5 fruit fly cellular contexts compared by ENCODE assay signal in the genomic region with DNA sequence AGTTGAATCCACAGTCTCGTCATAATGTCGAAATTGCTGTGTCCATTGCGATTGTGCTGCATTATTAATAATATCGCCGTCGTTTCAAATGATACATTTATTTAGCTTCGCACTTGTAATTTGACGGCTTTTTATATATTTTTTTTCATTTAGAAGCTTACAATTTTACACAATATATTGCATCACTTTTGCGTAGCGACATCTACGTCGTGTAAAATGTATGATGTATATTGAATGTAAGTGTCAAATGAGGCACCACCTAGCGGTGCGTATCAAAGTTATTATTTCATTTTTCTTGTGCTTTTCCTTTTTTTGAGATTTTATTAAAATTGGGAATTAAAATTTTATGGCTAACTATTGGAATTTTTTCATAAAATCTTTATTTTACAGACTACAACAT.
TF ChIP-seq lines count a peak whose summit lies in the region.

No protein-coding gene starts in this region.

- peak; percentile 69 to 89 for TF ChIP-seq CTCF in S2 (optimal IDR thresholded peaks at IDR 0.05; lab: Kevin White, UChicago)
- TF ChIP-seq CTCF in whole organism, embryonic (GFP tag; optimal IDR thresholded peaks at IDR 0.05; lab: Kevin White, UChicago): peak; percentile 90

TF ChIP-seq in whole organism, adult, 20 proteins besides CTCF, POLR2A, EP300 and RAD21:
- TF ChIP-seq bab1 (GFP tag; optimal IDR thresholded peaks at IDR 0.05; lab: Kevin White, UChicago) (peak; percentile 38), CG12768 (GFP tag; optimal IDR thresholded peaks at IDR 0.05; lab: Kevin White, UChicago) (no peak), cnc (optimal IDR thresholded peaks at IDR 0.05; lab: Kevin White, UChicago) (no peak), CG14711 (tag; optimal IDR thresholded peaks at IDR 0.05; lab: Kevin White, UChicago) (no peak), kay (GFP tag; lab: Kevin White, UChicago; ENCODE audit: borderline replicate concordance) (no peak), Clk (GFP tag; optimal IDR thresholded peaks at IDR 0.05; lab: Kevin White, UChicago) (no peak), CG7045 (GFP tag; optimal IDR thresholded peaks at IDR 0.05; lab: Kevin White, UChicago) (no peak), Hr96 (GFP tag; optimal IDR thresholded peaks at IDR 0.05; lab: Kevin White, UChicago) (no peak), cic (GFP tag; optimal IDR thresholded peaks at IDR 0.05; lab: Kevin White, UChicago) (no peak)

TF ChIP-seq in whole organism, embryonic, 481 proteins besides CTCF, POLR2A, EP300 and RAD21 (continues in another document):
- TF ChIP-seq CG8478 (optimal IDR thresholded peaks at IDR 0.05; lab: Kevin White, UChicago): peak; percentile 38
- TF ChIP-seq sc (optimal IDR thresholded peaks at IDR 0.05; lab: Kevin White, UChicago): no peak
- no peak for TF ChIP-seq sc (GFP tag; optimal IDR thresholded peaks at IDR 0.05; lab: Kevin White, UChicago)
- TF ChIP-seq Mrtf (GFP tag; IDR thresholded peaks at IDR 0.05; lab: Robert Waterston, UW): no peak
- TF ChIP-seq CG12219 (GFP tag; optimal IDR thresholded peaks at IDR 0.05; lab: Kevin White, UChicago): no peak
- no peak for TF ChIP-seq Poxn (GFP tag; IDR thresholded peaks at IDR 0.05; lab: Robert Waterston, UW)
- TF ChIP-seq Opbp (GFP tag; IDR thresholded peaks at IDR 0.05; lab: Robert Waterston, UW; ENCODE audit: partially characterized antibody): peak; percentile 54; the same call in 1 of the 3 replicates
- no peak for TF ChIP-seq D19B (GFP tag; optimal IDR thresholded peaks at IDR 0.05; lab: Kevin White, UChicago)
- no peak for TF ChIP-seq ato (GFP tag; IDR thresholded peaks at IDR 0.05; lab: Robert Waterston, UW; ENCODE audit: partially characterized antibody)
- TF ChIP-seq HHEX (GFP tag; optimal IDR thresholded peaks at IDR 0.05; lab: Kevin White, UChicago): no peak
- no peak for TF ChIP-seq crp (GFP tag; optimal IDR thresholded peaks at IDR 0.05; lab: Kevin White, UChicago)
- no peak for TF ChIP-seq CG10565 (GFP tag; optimal IDR thresholded peaks at IDR 0.05; lab: Kevin White, UChicago)
- no peak for TF ChIP-seq dmrt99B (tag; optimal IDR thresholded peaks at IDR 0.05; lab: Kevin White, UChicago)
- TF ChIP-seq CG9876 (GFP tag; optimal IDR thresholded peaks at IDR 0.05; lab: Kevin White, UChicago): no peak
- peak; percentile 20 for TF ChIP-seq sens (GFP tag; lab: Kevin White, UChicago)
- peak in 1 of 2 experiments; percentile 74 for TF ChIP-seq Pdp1 (GFP tag; optimal IDR thresholded peaks at IDR 0.05; lab: Kevin White, UChicago)
- TF ChIP-seq Dip2 (GFP tag; IDR thresholded peaks at IDR 0.05; lab: Robert Waterston, UW): peak; percentile 81
- no peak for TF ChIP-seq vnd (GFP tag; IDR thresholded peaks at IDR 0.05; lab: Robert Waterston, UW; ENCODE audit: partially characterized antibody)
- peak; percentile 37 for TF ChIP-seq Abd-B (GFP tag; optimal IDR thresholded peaks at IDR 0.05; lab: Kevin White, UChicago)
- no peak for TF ChIP-seq zfh1 (GFP tag; IDR thresholded peaks at IDR 0.05; lab: Robert Waterston, UW)
- peak; percentile 28 for TF ChIP-seq sqz (GFP tag; optimal IDR thresholded peaks at IDR 0.05; lab: Kevin White, UChicago)
- TF ChIP-seq h (optimal IDR thresholded peaks at IDR 0.05; lab: Kevin White, UChicago): no peak
- TF ChIP-seq cato (GFP tag; optimal IDR thresholded peaks at IDR 0.05; lab: Kevin White, UChicago; ENCODE audit: borderline replicate concordance): no peak
- peak; percentile 37; the same call in 1 of the 2 replicates for TF ChIP-seq Rfx (GFP tag; IDR thresholded peaks at IDR 0.05; lab: Robert Waterston, UW)
- no peak for TF ChIP-seq grau (tag; optimal IDR thresholded peaks at IDR 0.05; lab: Kevin White, UChicago)
- no peak for TF ChIP-seq CG14014 (GFP tag; IDR thresholded peaks at IDR 0.05; lab: Robert Waterston, UW)

TF ChIP-seq in whole organism, prepupa, 60 proteins besides CTCF, POLR2A, EP300 and RAD21:
- TF ChIP-seq CG3032 (tag; optimal IDR thresholded peaks at IDR 0.05; lab: Kevin White, UChicago) (peak; percentile 11), CG3919 (GFP tag; optimal IDR thresholded peaks at IDR 0.05; lab: Kevin White, UChicago) (no peak)

TF ChIP-seq in whole organism, pupa, 21 proteins besides CTCF, POLR2A, EP300 and RAD21:
- TF ChIP-seq CG14655 (GFP tag; optimal IDR thresholded peaks at IDR 0.05; lab: Kevin White, UChicago) (peak; percentile 9), CG34367 (tag; optimal IDR thresholded peaks at IDR 0.05; lab: Kevin White, UChicago) (no peak), CG4496 (GFP tag; IDR thresholded peaks at IDR 0.05; lab: Robert Waterston, UW) (0 out of 3 replicates have a peak, but pooled peaks have one; percentile 19)
